Fruit fly (Drosophila melanogaster) whole organism: ENCODE data around the gene CG17734.

Experiments used
- CG8478 ChIP-seq: fragments of >200 bp; optimal IDR thresholded peaks from 2 replicates; lab custom pipeline; 2018; ENCODE audit warnings: inconsistent platforms
- Dll ChIP-seq: fragments of >200 bp; optimal IDR thresholded peaks from 2 replicates; lab custom pipeline; 2017
- EcR ChIP-seq, 2 experiments: fragments of >200 bp; optimal IDR thresholded peaks; 2 replicates each; lab custom pipeline; 2017; ENCODE audit warnings: missing biosample characterization in 2 of 2, missing genetic modification characterization in 2 of 2, missing genetic modification reagents in 2 of 2
- pan ChIP-seq: fragments of >200 bp; optimal IDR thresholded peaks from 2 replicates; lab custom pipeline; 2017
- psq ChIP-seq: fragments of >200 bp; optimal IDR thresholded peaks from 2 replicates; lab custom pipeline; 2017
- usp ChIP-seq: fragments of >200 bp; optimal IDR thresholded peaks from 2 replicates; lab custom pipeline; 2017; ENCODE audit warnings: missing biosample characterization, missing genetic modification characterization, mixed read lengths

Gene CG17734

dm6 chr3R:11243951-11244660 lies at the start of gene CG17734, which contains the start of gene CG5214:
TSS of gene CG17734 (minus strand) at chr3R:11243999.
TSS of gene CG5214 (plus strand) at chr3R:11244302.
- TF ChIP-seq CG8478 (no peak), EcR (GFP tag; optimal IDR thresholded peaks at IDR 0.05; lab: Kevin White, UChicago) (no peak), Dll (lab: Kevin White, UChicago) (no peak), psq (no peak), usp (GFP tag; lab: Kevin White, UChicago) (no peak), pan (lab: Kevin White, UChicago) (no peak)

- TF ChIP-seq pan (lab: Kevin White, UChicago) (no peak), Dll (lab: Kevin White, UChicago) (no peak), usp (GFP tag; lab: Kevin White, UChicago) (no peak), EcR (GFP tag; optimal IDR thresholded peaks at IDR 0.05; lab: Kevin White, UChicago) (no peak), CG8478 (no peak), psq (no peak)
These were observed 43.1 kb upstream of the CG17734 start for dm6 chr3R:11286948-11287347.

- TF ChIP-seq EcR (GFP tag; optimal IDR thresholded peaks at IDR 0.05; lab: Kevin White, UChicago) = no peak
- TF ChIP-seq CG8478 = no peak
- no peak for TF ChIP-seq pan (lab: Kevin White, UChicago)
- TF ChIP-seq psq = no peak
- TF ChIP-seq usp (GFP tag; lab: Kevin White, UChicago) = no peak
- TF ChIP-seq Dll (lab: Kevin White, UChicago) = no peak
These were observed 38.1 kb upstream of the CG17734 start for dm6 chr3R:11281887-11282286.

- TF ChIP-seq CG8478 = no peak
- TF ChIP-seq EcR (GFP tag; optimal IDR thresholded peaks at IDR 0.05; lab: Kevin White, UChicago) = no peak
- no peak for TF ChIP-seq usp (GFP tag; lab: Kevin White, UChicago)
- no peak for TF ChIP-seq pan (lab: Kevin White, UChicago)
- no peak for TF ChIP-seq psq
- no peak for TF ChIP-seq Dll (lab: Kevin White, UChicago)
These were observed 28.9 kb upstream of the CG17734 start for dm6 chr3R:11272667-11273066.

DNA sequence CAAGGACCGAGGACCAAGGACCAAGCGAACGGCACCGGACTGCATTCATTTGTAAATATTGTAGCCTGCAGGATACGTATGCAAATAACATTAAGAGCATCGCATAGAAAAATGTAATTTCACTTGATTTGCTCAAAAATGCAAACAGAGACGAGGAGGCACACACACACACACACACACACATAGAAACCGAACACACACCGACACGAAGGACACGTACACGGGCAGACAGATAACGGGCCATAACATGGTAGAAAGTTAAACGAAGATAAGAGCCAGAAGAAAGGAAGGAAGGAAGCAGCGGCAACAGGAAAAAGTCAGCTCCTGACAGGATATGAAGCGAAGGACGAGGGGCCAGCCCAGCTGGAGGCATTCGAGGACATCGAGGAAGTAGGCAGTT lies 26.8 kb upstream of the CG17734 start:
- no peak for TF ChIP-seq EcR (GFP tag; optimal IDR thresholded peaks at IDR 0.05; lab: Kevin White, UChicago)
- no peak for TF ChIP-seq Dll (lab: Kevin White, UChicago)
- TF ChIP-seq psq = no peak
- no peak for TF ChIP-seq pan (lab: Kevin White, UChicago)
- TF ChIP-seq CG8478 = no peak
- no peak for TF ChIP-seq usp (GFP tag; lab: Kevin White, UChicago)

DNA sequence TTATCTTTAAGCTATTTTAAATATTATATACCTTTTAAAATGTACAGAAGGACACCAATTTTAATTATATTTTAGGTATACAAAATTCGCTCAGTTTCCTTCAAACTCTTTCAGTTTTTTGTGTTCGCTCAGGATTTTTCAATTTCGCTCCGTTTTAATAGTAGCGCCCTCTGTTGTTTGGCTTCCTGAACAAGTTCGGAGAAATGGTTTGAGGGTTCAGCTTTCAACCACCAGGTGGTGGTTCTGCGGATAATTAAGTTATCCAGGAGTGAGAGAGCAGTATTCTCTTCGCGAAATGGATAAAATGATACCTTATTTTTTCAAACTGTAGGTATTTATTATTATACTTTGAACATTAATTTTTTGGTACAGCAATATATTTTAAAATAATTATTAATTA lies 25.2 kb upstream of the CG17734 start:
- no peak for TF ChIP-seq pan (lab: Kevin White, UChicago)
- TF ChIP-seq Dll (lab: Kevin White, UChicago) = no peak
- no peak for TF ChIP-seq EcR (GFP tag; optimal IDR thresholded peaks at IDR 0.05; lab: Kevin White, UChicago)
- TF ChIP-seq CG8478 = no peak
- TF ChIP-seq usp (GFP tag; lab: Kevin White, UChicago) = no peak
- TF ChIP-seq psq = no peak

DNA sequence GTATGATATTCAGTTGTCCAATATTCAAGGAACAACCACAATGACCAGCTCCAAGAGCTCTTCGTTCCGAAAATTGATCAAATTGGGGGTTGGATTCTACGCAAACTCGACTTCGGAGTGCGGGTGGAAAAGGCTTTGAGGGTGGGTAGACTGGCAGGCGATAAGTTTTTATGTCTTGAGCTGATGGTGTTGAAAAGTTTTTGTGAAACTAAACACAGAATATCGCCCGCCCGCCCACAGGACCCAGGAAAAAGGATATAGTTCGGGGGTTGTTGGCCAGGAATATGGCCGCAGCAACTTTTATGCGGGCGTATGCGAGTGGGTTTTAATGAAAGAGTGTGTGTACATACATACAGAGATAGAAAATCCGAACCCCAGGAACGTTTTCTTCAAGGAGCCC lies 19.8 kb upstream of the CG17734 start:
- TF ChIP-seq EcR (GFP tag; optimal IDR thresholded peaks at IDR 0.05; lab: Kevin White, UChicago) (no peak), psq (no peak), Dll (lab: Kevin White, UChicago) (no peak), CG8478 (no peak), pan (lab: Kevin White, UChicago) (no peak), usp (GFP tag; lab: Kevin White, UChicago) (no peak)

- TF ChIP-seq psq = no peak
- no peak for TF ChIP-seq CG8478
- TF ChIP-seq EcR (GFP tag; optimal IDR thresholded peaks at IDR 0.05; lab: Kevin White, UChicago) = no peak
- TF ChIP-seq Dll (lab: Kevin White, UChicago) = no peak
- no peak for TF ChIP-seq pan (lab: Kevin White, UChicago)
- no peak for TF ChIP-seq usp (GFP tag; lab: Kevin White, UChicago)
These were observed 17.2 kb upstream of the CG17734 start for dm6 chr3R:11260966-11261530.

DNA sequence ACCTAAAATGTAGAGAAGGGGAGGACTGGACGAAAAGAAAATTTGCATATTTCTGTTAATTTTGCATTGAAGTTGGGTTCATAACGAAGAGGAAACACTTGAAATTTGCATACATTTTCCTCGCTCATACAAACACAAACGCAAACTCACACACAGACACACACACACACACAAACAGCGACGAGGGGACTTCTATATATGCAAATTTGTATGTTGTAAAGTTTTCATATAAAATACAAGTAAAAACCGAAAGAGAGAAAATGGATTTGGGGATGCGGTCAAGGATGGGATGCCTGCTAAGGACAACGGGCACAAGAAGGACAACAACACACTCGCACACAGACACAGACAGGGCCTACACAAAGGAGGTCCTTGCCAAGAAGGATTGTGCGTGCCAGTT lies 13.7 kb upstream of the CG17734 start:
- TF ChIP-seq psq (no peak), usp (GFP tag; lab: Kevin White, UChicago) (no peak), Dll (lab: Kevin White, UChicago) (no peak), CG8478 (no peak), EcR (GFP tag; optimal IDR thresholded peaks at IDR 0.05; lab: Kevin White, UChicago) (no peak), pan (lab: Kevin White, UChicago) (no peak)

DNA sequence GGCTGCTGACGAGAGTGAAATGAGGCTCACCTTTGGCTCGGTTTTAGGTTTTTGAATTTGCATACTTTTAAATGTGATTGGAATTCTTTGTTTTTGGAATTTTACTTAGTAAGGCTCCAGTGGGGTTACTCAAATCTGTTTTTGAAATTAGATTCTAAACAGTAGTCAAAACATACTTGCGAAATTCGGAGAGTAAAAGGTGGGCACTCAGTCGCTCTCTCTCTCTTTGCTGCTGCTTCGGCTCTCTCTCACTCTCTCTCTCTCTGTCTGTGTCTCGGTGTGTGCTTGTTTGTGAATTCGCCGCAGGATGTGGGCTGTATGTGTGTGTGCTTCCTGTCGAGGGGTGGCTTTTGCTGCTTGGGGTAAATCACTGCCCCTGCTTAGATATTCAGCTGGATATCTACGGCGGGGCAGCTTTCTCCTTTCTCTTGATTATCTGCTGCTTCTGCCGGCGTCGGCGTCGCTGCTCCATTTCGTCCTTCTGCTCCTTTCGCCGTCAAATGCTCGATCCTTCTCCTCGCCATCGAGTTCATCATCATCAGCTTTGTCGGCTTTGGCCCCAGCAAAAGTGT lies 10.7 kb upstream of the CG17734 start:
- TF ChIP-seq Dll (lab: Kevin White, UChicago) (no peak), pan (lab: Kevin White, UChicago) (no peak), psq (no peak), CG8478 (no peak), EcR (GFP tag; optimal IDR thresholded peaks at IDR 0.05; lab: Kevin White, UChicago) (no peak), usp (GFP tag; lab: Kevin White, UChicago) (no peak)

DNA sequence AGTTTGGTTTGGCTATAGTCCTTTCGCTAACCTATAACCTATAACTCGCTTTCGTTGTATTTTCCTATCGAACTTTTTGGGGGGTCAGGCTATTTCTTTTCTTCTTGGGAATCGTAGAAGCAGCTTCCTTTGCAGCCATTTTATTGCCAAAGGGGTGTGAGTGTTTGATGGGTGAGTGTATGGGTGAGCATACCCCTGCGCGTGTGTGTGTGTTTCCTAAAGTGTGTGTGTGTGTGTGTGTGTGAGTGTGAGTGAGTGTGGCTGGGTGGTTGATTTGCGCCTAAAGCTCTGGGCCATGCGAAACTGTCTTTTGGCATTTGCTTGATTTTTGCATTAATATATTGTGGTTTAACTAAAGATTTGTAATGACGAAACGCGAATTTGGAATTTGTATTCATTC lies 10.0 kb upstream of the CG17734 start:
- no peak for TF ChIP-seq psq
- no peak for TF ChIP-seq pan (lab: Kevin White, UChicago)
- no peak for TF ChIP-seq EcR (GFP tag; optimal IDR thresholded peaks at IDR 0.05; lab: Kevin White, UChicago)
- TF ChIP-seq Dll (lab: Kevin White, UChicago) = no peak
- no peak for TF ChIP-seq usp (GFP tag; lab: Kevin White, UChicago)
- TF ChIP-seq CG8478 = no peak

dm6 chr3R:11246865-11247264 lies 3.1 kb upstream of the CG17734 start:
- no peak for TF ChIP-seq pan (lab: Kevin White, UChicago)
- TF ChIP-seq Dll (lab: Kevin White, UChicago) = no peak
- TF ChIP-seq CG8478 = no peak
